Worm (Caenorhabditis elegans): ENCODE results near the gene Y47D3A.32.

Y47D3A.32 gene

DNA sequence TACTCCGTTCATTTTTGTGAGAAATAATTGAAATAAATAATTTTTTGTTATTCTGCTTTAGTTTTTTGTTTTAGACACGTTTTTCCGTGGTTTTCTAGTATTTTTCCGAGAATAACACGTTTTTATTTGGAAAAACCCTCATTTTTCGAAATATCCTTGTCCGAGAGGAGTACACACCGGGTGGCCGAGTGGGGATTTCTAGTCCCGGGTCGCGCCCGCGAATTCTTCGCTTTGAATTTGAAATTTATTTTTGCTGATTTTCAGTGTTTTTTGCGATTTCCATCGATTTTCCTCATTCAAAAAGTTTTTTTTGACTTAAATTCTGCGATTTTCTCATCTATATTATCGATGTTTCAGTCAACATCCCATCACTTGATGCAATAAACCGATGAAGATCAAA lies 38.4 kb downstream of the Y47D3A.32 start, which contains the start of the genes gly-9, mib-1 and smc-3 (continued):
- TF ChIP-seq snu-23 (GFP tag; optimal IDR thresholded peaks at IDR 0.05) (peak; percentile 87), hlh-4 (tag; optimal IDR thresholded peaks at IDR 0.05) (peak; percentile 33), lin-14 (GFP tag; optimal IDR thresholded peaks at IDR 0.05) (no peak), tlp-1 (tag; optimal IDR thresholded peaks at IDR 0.05) (no peak), sup-37 (GFP tag; optimal IDR thresholded peaks at IDR 0.05) (no peak), vab-15 (tag; optimal IDR thresholded peaks at IDR 0.05) (peak; percentile 59), xbp-1 (tag; optimal IDR thresholded peaks at IDR 0.05) (peak; percentile 85), nhr-76 (tag; optimal IDR thresholded peaks at IDR 0.05) (no peak), ceh-90 (tag; optimal IDR thresholded peaks at IDR 0.05) (peak; percentile 95), ztf-11 (tag; optimal IDR thresholded peaks at IDR 0.05) (peak in 1 of 2 experiments; percentile 96), unc-98 (GFP tag; IDR thresholded peaks at IDR 0.05) (peak; percentile 85), mep-1 (tag; optimal IDR thresholded peaks at IDR 0.05) (peak; percentile 84), nhr-90 (tag; optimal IDR thresholded peaks at IDR 0.05; ENCODE audit: poor library complexity) (peak; percentile 91), ceh-63 (GFP tag; optimal IDR thresholded peaks at IDR 0.05) (peak; percentile 19), nhr-47 (tag; optimal IDR thresholded peaks at IDR 0.05) (peak; percentile 90), isw-1 (GFP tag; IDR thresholded peaks at IDR 0.05) (peak; percentile 73), sox-4 (tag; optimal IDR thresholded peaks at IDR 0.05) (peak; percentile 89), blmp-1 (tag; optimal IDR thresholded peaks at IDR 0.05) (peak; percentile 51), unc-30 (tag; optimal IDR thresholded peaks at IDR 0.05) (no peak), efl-3 (GFP tag; optimal IDR thresholded peaks at IDR 0.05) (peak; percentile 26), hpl-2 (GFP tag; optimal IDR thresholded peaks at IDR 0.05) (no peak), egl-13 (tag; optimal IDR thresholded peaks at IDR 0.05) (peak; percentile 89), egl-27 (tag; optimal IDR thresholded peaks at IDR 0.05) (no peak), C16A3.4 (tag; optimal IDR thresholded peaks at IDR 0.05) (peak; percentile 9), jun-1 (tag; optimal IDR thresholded peaks at IDR 0.05) (no peak), tbx-2 (tag; optimal IDR thresholded peaks at IDR 0.05) (peak; percentile 92), zag-1 (tag; optimal IDR thresholded peaks at IDR 0.05) (no peak), swsn-7 (tag; optimal IDR thresholded peaks at IDR 0.05) (peak; percentile 81), nhr-71 (tag; optimal IDR thresholded peaks at IDR 0.05) (peak; percentile 90), ztf-4 (tag; optimal IDR thresholded peaks at IDR 0.05) (no peak), nhr-11 (tag; optimal IDR thresholded peaks at IDR 0.05) (no peak), lsy-2 (tag; optimal IDR thresholded peaks at IDR 0.05) (peak; percentile 77 to 78), lir-3 (tag; optimal IDR thresholded peaks at IDR 0.05; ENCODE audit: poor library complexity) (peak; percentile 96), elt-3 (tag; optimal IDR thresholded peaks at IDR 0.05) (peak in 1 of 6 experiments; percentile 36), nhr-77 (tag; optimal IDR thresholded peaks at IDR 0.05) (peak; percentile 17), fkh-4 (tag; optimal IDR thresholded peaks at IDR 0.05; ENCODE audit: borderline replicate concordance) (peak; percentile 96), snpc-4 (tag; optimal IDR thresholded peaks at IDR 0.05) (peak; percentile 66), F16B12.6 (tag; optimal IDR thresholded peaks at IDR 0.05) (peak; percentile 57), elt-2 (tag; optimal IDR thresholded peaks at IDR 0.05) (peak; percentile 45), skn-1 (tag; optimal IDR thresholded peaks at IDR 0.05) (peak; percentile 79), zip-4 (GFP tag; optimal IDR thresholded peaks at IDR 0.05) (no peak), hlh-17 (GFP tag; optimal IDR thresholded peaks at IDR 0.05; ENCODE audit: borderline replicate concordance) (no peak), pag-3 (tag; optimal IDR thresholded peaks at IDR 0.05; ENCODE audit: borderline replicate concordance, insufficient read depth) (no peak), nhr-237 (tag; optimal IDR thresholded peaks at IDR 0.05) (no peak)
